Fruit fly (Drosophila melanogaster): ENCODE results near the gene Dysb.

Dysb gene

DNA sequence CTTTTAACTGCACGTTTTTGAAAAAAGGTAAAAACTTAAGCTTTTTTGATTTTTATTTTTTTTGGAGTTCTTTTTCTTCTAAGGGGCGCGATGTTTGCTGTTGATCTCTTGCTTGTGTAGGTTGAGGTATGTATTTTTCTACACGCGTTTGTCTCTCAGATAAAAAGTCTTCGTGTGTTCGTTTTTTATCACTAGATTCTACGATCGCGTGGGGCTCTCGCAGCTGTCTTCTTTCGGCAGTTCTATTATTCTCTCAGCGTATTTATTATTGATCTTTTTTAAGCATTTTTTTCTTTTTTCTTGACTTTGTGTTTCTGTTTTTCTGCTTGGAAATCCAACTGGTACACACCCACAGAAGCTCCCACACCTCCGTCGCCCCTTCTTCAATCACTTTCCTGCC is 27.5 kb downstream of the Dysb start (continued):
- TF ChIP-seq insv (GFP tag; optimal IDR thresholded peaks at IDR 0.05) (no peak), Xbp1 (GFP tag; optimal IDR thresholded peaks at IDR 0.05) (no peak), Hand (GFP tag; optimal IDR thresholded peaks at IDR 0.05) (no peak), CG10543 (GFP tag; optimal IDR thresholded peaks at IDR 0.05) (peak; percentile 21), nau (GFP tag; optimal IDR thresholded peaks at IDR 0.05) (peak; percentile 35), exex (tag; optimal IDR thresholded peaks at IDR 0.05) (peak; percentile 6), seq (GFP tag; IDR thresholded peaks at IDR 0.05) (no peak), psq (GFP tag; optimal IDR thresholded peaks at IDR 0.05) (no peak), gt (GFP tag; IDR thresholded peaks at IDR 0.05) (no peak), HmgZ (tag; optimal IDR thresholded peaks at IDR 0.05) (peak; percentile 26), CG11696 (GFP tag; IDR thresholded peaks at IDR 0.05) (no peak), CG17802 (tag; optimal IDR thresholded peaks at IDR 0.05) (no peak), CG1602 (GFP tag; optimal IDR thresholded peaks at IDR 0.05) (no peak), mirr (GFP tag; optimal IDR thresholded peaks at IDR 0.05) (peak; percentile 57), abd-A (tag; optimal IDR thresholded peaks at IDR 0.05) (peak; percentile 40), Fer1 (GFP tag; optimal IDR thresholded peaks at IDR 0.05) (peak; percentile 15), Atf3 (GFP tag; optimal IDR thresholded peaks at IDR 0.05) (no peak), Bteb2 (GFP tag; optimal IDR thresholded peaks at IDR 0.05) (no peak), CG17186 (GFP tag; optimal IDR thresholded peaks at IDR 0.05) (no peak), CG6854 (GFP tag; optimal IDR thresholded peaks at IDR 0.05) (no peak), Neu2 (GFP tag; optimal IDR thresholded peaks at IDR 0.05; ENCODE audit: borderline replicate concordance) (no peak), CG2678 (tag; optimal IDR thresholded peaks at IDR 0.05) (peak; percentile 9), CG2202 (tag; optimal IDR thresholded peaks at IDR 0.05) (no peak), B-H1 (GFP tag; IDR thresholded peaks at IDR 0.05) (no peak), CG14441 (GFP tag; IDR thresholded peaks at IDR 0.05) (no peak), Ssrp (tag; optimal IDR thresholded peaks at IDR 0.05) (no peak), fd102C (GFP tag; optimal IDR thresholded peaks at IDR 0.05) (no peak), gcm2 (GFP tag; optimal IDR thresholded peaks at IDR 0.05) (no peak), Sry-β (GFP tag; optimal IDR thresholded peaks at IDR 0.05) (no peak), Dp (GFP tag; optimal IDR thresholded peaks at IDR 0.05) (no peak), bigmax (GFP tag; optimal IDR thresholded peaks at IDR 0.05) (no peak), ara (GFP tag; IDR thresholded peaks at IDR 0.05) (no peak), Oaz (GFP tag; IDR thresholded peaks at IDR 0.05) (no peak), CG11695 (GFP tag; IDR thresholded peaks at IDR 0.05) (no peak), Hmx (GFP tag; optimal IDR thresholded peaks at IDR 0.05) (no peak), CG12299 (tag; optimal IDR thresholded peaks at IDR 0.05) (no peak), CG11560 (tag; IDR thresholded peaks at IDR 0.05) (no peak), Rfx (GFP tag; IDR thresholded peaks at IDR 0.05) (no peak), dimm (GFP tag; IDR thresholded peaks at IDR 0.05) (no peak), sc (optimal IDR thresholded peaks at IDR 0.05) (no peak), sc (GFP tag; optimal IDR thresholded peaks at IDR 0.05) (no peak), CG9727 (GFP tag; optimal IDR thresholded peaks at IDR 0.05) (no peak), nerfin-1 (tag; optimal IDR thresholded peaks at IDR 0.05) (no peak), CG15479 (GFP tag; optimal IDR thresholded peaks at IDR 0.05) (no peak), CG10462 (GFP tag; optimal IDR thresholded peaks at IDR 0.05) (no peak), MTF-1 (GFP tag; optimal IDR thresholded peaks at IDR 0.05; ENCODE audit: borderline replicate concordance) (no peak), Tbp (GFP tag; optimal IDR thresholded peaks at IDR 0.05) (no peak), CG6791 (GFP tag; IDR thresholded peaks at IDR 0.05; ENCODE audit: partially characterized antibody) (no peak), CG2889 (GFP tag; IDR thresholded peaks at IDR 0.05) (no peak), chinmo (GFP tag; IDR thresholded peaks at IDR 0.05; ENCODE audit: partially characterized antibody) (peak; percentile 70; the same call in 1 of the 4 replicates), CG9797 (GFP tag; optimal IDR thresholded peaks at IDR 0.05) (no peak), Ets97D (GFP tag; optimal IDR thresholded peaks at IDR 0.05) (no peak)
